Worm (Caenorhabditis elegans): ENCODE results near the gene W06A7.4.

DNA sequence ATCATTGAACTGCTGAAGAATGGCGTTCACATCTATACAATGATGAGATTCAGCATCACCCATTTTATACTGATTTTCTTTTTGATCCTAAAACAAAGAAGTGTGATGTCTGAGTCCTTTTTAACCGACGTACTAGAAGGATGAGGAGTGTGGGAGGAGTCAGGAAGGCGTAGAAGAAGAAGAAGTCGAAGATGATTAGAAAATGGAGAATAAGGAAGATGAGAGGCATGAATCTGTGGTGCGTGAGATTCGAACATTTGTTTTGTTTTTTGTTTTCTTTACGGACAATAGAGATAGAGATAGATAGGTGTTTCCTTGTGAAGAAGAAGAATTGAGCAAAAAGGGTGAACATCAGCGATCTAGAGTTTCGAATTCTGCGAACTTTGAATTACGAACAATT, 34.3 kb downstream of the W06A7.4 start, which contains the start of gene npr-13:
- no peak for TF ChIP-seq zim-3 (tag; optimal IDR thresholded peaks at IDR 0.05)
- no peak for TF ChIP-seq pha-4 (tag; optimal IDR thresholded peaks at IDR 0.05)
- no peak for TF ChIP-seq dpl-1 (GFP tag; optimal IDR thresholded peaks at IDR 0.05)
- TF ChIP-seq unc-62 (GFP tag; optimal IDR thresholded peaks at IDR 0.05): no peak
- no peak for TF ChIP-seq Y95B8A.8 (GFP tag; IDR thresholded peaks at IDR 0.05)
- no peak for TF ChIP-seq hrde-1 (tag; optimal IDR thresholded peaks at IDR 0.05; ENCODE audit: borderline replicate concordance)
- no peak for TF ChIP-seq snpc-4 (GFP tag; optimal IDR thresholded peaks at IDR 0.05)
- TF ChIP-seq snpc-4 (tag; optimal IDR thresholded peaks at IDR 0.05): no peak
- TF ChIP-seq repo-1 (tag; optimal IDR thresholded peaks at IDR 0.05): no peak
